Worm (Caenorhabditis elegans) whole organism, young adult: ENCODE data around the gene C30F2.4.

Experiments
- B0035.1 ChIP-seq: sonication (generic microtip); optimal IDR thresholded peaks from 2 replicates; lab custom pipeline; 2016; ENCODE audit warnings: missing genetic modification characterization, mild to moderate bottlenecking, missing compliant biosample characterization, missing genotype, missing genetic modification reagents
- B0336.3 ChIP-seq: fragments of 200-800 bp; sonication (Bioruptor generic); IDR thresholded peaks from 2 replicates; pipeline ENCODE4 v1.3.6; 2022; ENCODE audit warnings: missing genetic modification characterization, missing compliant biosample characterization
- C17E4.6 ChIP-seq: fragments of 200-800 bp; sonication (Bioruptor generic); IDR thresholded peaks from 2 replicates; pipeline ENCODE4 v1.3.6; 2022; ENCODE audit warnings: missing genetic modification reagents, missing genetic modification characterization, missing compliant biosample characterization
- D2030.7 ChIP-seq: fragments of 200-800 bp; sonication (Bioruptor generic); IDR thresholded peaks from 2 replicates; pipeline ENCODE4 v1.3.6; 2022; ENCODE audit warnings: missing genetic modification reagents, missing genetic modification characterization, missing compliant biosample characterization
- F23B12.7 ChIP-seq: sonication (generic microtip); optimal IDR thresholded peaks from 2 replicates; lab custom pipeline; 2017; ENCODE audit warnings: missing genetic modification characterization, mild to moderate bottlenecking, missing compliant biosample characterization, antibody characterized with exemption, moderate library complexity; ENCODE audit not compliant: insufficient read depth
- F33H1.4 ChIP-seq: fragments of 200-800 bp; sonication (Bioruptor generic); IDR thresholded peaks from 2 replicates; pipeline ENCODE4 v1.3.6; 2022; ENCODE audit warnings: missing genetic modification reagents, missing genetic modification characterization, missing compliant biosample characterization
- F37B4.10 ChIP-seq: fragments of 200-800 bp; sonication (Bioruptor generic); IDR thresholded peaks from 2 replicates; pipeline ENCODE4 v1.3.6; 2022; ENCODE audit warnings: missing genetic modification characterization, missing compliant biosample characterization
- F52B5.7 ChIP-seq: sonication (generic microtip); optimal IDR thresholded peaks from 2 replicates; lab custom pipeline; 2016; ENCODE audit warnings: mild to moderate bottlenecking, missing genetic modification characterization, missing compliant biosample characterization
- F55B11.4 ChIP-seq: sonication (generic microtip); optimal IDR thresholded peaks from 2 replicates; lab custom pipeline; 2016; ENCODE audit warnings: missing compliant biosample characterization, missing genetic modification characterization, borderline replicate concordance; ENCODE audit not compliant: insufficient read depth
- K11D2.4 ChIP-seq: fragments of 200-800 bp; sonication (Bioruptor generic); IDR thresholded peaks from 2 replicates; pipeline ENCODE4 v1.3.6; 2022; ENCODE audit warnings: missing genetic modification reagents, missing genetic modification characterization, missing compliant biosample characterization
- K12H6.12 ChIP-seq: fragments of 200-800 bp; sonication (Bioruptor generic); optimal IDR thresholded peaks from 2 replicates; lab custom pipeline; 2018; ENCODE audit warnings: mild to moderate bottlenecking, missing genetic modification characterization, missing compliant biosample characterization
- T07F8.4 ChIP-seq: sonication (generic microtip); optimal IDR thresholded peaks from 2 replicates; lab custom pipeline; 2016; ENCODE audit warnings: mild to moderate bottlenecking, missing genetic modification characterization, moderate library complexity, missing compliant biosample characterization
- T26A5.8 ChIP-seq: sonication (generic microtip); optimal IDR thresholded peaks from 2 replicates; lab custom pipeline; 2016; ENCODE audit warnings: missing genetic modification characterization, missing compliant biosample characterization
- Y56A3A.18 ChIP-seq: fragments of 200-800 bp; sonication (Bioruptor generic); IDR thresholded peaks from 2 replicates; pipeline ENCODE4 v1.3.6; 2022; ENCODE audit warnings: missing genetic modification reagents, missing genetic modification characterization, missing compliant biosample characterization
- aptf-3 ChIP-seq: fragments of 200-800 bp; sonication (Bioruptor generic); IDR thresholded peaks from 2 replicates; pipeline ENCODE4 v1.3.6; 2022; ENCODE audit warnings: missing genetic modification characterization, missing compliant biosample characterization
- atf-7 ChIP-seq: sonication (generic microtip); optimal IDR thresholded peaks from 2 replicates; lab custom pipeline; 2017; ENCODE audit warnings: mild to moderate bottlenecking, missing genetic modification characterization, missing compliant biosample characterization
- athp-1 ChIP-seq: sonication (generic microtip); optimal IDR thresholded peaks from 2 replicates; lab custom pipeline; 2017; ENCODE audit warnings: mild to moderate bottlenecking, missing genetic modification characterization, missing compliant biosample characterization
- attf-5 ChIP-seq: fragments of 200-800 bp; sonication (Bioruptor generic); optimal IDR thresholded peaks from 2 replicates; lab custom pipeline; 2018; ENCODE audit warnings: mild to moderate bottlenecking, missing genetic modification characterization, missing compliant biosample characterization
- ccch-3 ChIP-seq: fragments of 200-800 bp; sonication (Bioruptor generic); optimal IDR thresholded peaks from 2 replicates; lab custom pipeline; 2018; ENCODE audit warnings: mild to moderate bottlenecking, missing genetic modification characterization, missing compliant biosample characterization
- cebp-2 ChIP-seq: fragments of 200-800 bp; sonication (Bioruptor generic); IDR thresholded peaks from 2 replicates; pipeline ENCODE4 v1.3.6; 2022; ENCODE audit warnings: missing genetic modification characterization, missing compliant biosample characterization
- ceh-27 ChIP-seq: fragments of 200-800 bp; sonication (Bioruptor generic); optimal IDR thresholded peaks from 2 replicates; lab custom pipeline; 2018; ENCODE audit warnings: mild to moderate bottlenecking, missing genetic modification characterization, moderate library complexity, missing compliant biosample characterization
- ceh-79 ChIP-seq: sonication (generic microtip); optimal IDR thresholded peaks from 2 replicates; lab custom pipeline; 2017; ENCODE audit warnings: mild to moderate bottlenecking, missing genetic modification characterization, missing compliant biosample characterization
- ceh-91 ChIP-seq: fragments of 200-800 bp; sonication (Bioruptor generic); IDR thresholded peaks from 2 replicates; pipeline ENCODE4 v1.3.6; 2022; ENCODE audit warnings: missing genetic modification reagents, missing genetic modification characterization, missing compliant biosample characterization
- egl-18 ChIP-seq: fragments of 200-800 bp; sonication (Bioruptor generic); IDR thresholded peaks from 2 replicates; pipeline ENCODE4 v1.3.6; 2022; ENCODE audit warnings: missing genetic modification reagents, missing genetic modification characterization, missing compliant biosample characterization
- egl-44 ChIP-seq: fragments of 200-800 bp; sonication (Bioruptor generic); IDR thresholded peaks from 2 replicates; pipeline ENCODE4 v1.3.6; 2022; ENCODE audit warnings: missing genetic modification reagents, missing genetic modification characterization, missing compliant biosample characterization
- fkh-3 ChIP-seq: sonication (generic microtip); optimal IDR thresholded peaks from 2 replicates; lab custom pipeline; 2016; ENCODE audit warnings: mild to moderate bottlenecking, missing genetic modification characterization, missing compliant biosample characterization
- gei-17 ChIP-seq: fragments of 200-800 bp; sonication (Bioruptor generic); optimal IDR thresholded peaks from 2 replicates; lab custom pipeline; 2018; ENCODE audit warnings: mild to moderate bottlenecking, missing genetic modification characterization, missing compliant biosample characterization
- him-1 ChIP-seq: sonication (generic microtip); optimal IDR thresholded peaks from 2 replicates; lab custom pipeline; 2016; ENCODE audit warnings: missing genotype, missing genetic modification reagents, missing genetic modification characterization, missing compliant biosample characterization
- hlh-26 ChIP-seq: fragments of 200-800 bp; sonication (Bioruptor generic); conservative IDR thresholded peaks from 2 replicates; pipeline ENCODE4 v1.3.6; 2022; ENCODE audit warnings: missing genetic modification reagents, missing genetic modification characterization, missing compliant biosample characterization
- let-526 ChIP-seq: fragments of 200-800 bp; sonication (Bioruptor generic); IDR thresholded peaks from 2 replicates; pipeline ENCODE4 v1.3.6; 2022; ENCODE audit warnings: missing genetic modification reagents, missing genetic modification characterization, missing compliant biosample characterization
- lin-26 ChIP-seq: fragments of 200-800 bp; sonication (Bioruptor generic); IDR thresholded peaks from 2 replicates; pipeline ENCODE4 v1.3.6; 2022; ENCODE audit warnings: missing genetic modification reagents, missing genetic modification characterization, missing compliant biosample characterization
- lin-54 ChIP-seq: fragments of 200-800 bp; sonication (Bioruptor generic); optimal IDR thresholded peaks from 2 replicates; lab custom pipeline; 2018; ENCODE audit warnings: mild to moderate bottlenecking, missing genetic modification characterization, missing compliant biosample characterization
- lir-1 ChIP-seq: fragments of 200-800 bp; sonication (Bioruptor generic); conservative IDR thresholded peaks from 2 replicates; pipeline ENCODE4 v1.3.6; 2022; ENCODE audit warnings: missing genetic modification reagents, missing genetic modification characterization, missing compliant biosample characterization
- madf-3 ChIP-seq: fragments of 200-800 bp; sonication (Bioruptor generic); IDR thresholded peaks from 2 replicates; pipeline ENCODE4 v1.3.6; 2022; ENCODE audit warnings: missing genetic modification reagents, missing genetic modification characterization, missing compliant biosample characterization
- madf-8 ChIP-seq: fragments of 200-800 bp; sonication (Bioruptor generic); conservative IDR thresholded peaks from 2 replicates; pipeline ENCODE4 v1.3.6; 2022; ENCODE audit warnings: missing genetic modification reagents, missing genetic modification characterization, missing compliant biosample characterization
- mes-4 ChIP-seq: sonication (generic microtip); optimal IDR thresholded peaks from 2 replicates; lab custom pipeline; 2016; ENCODE audit warnings: missing genotype, missing genetic modification characterization, missing compliant biosample characterization
- mxl-1 ChIP-seq: sonication (generic microtip); optimal IDR thresholded peaks from 2 replicates; lab custom pipeline; 2016; ENCODE audit warnings: missing genetic modification characterization, missing compliant biosample characterization
- nfya-1 ChIP-seq: sonication (generic microtip); optimal IDR thresholded peaks from 2 replicates; lab custom pipeline; 2017; ENCODE audit warnings: antibody characterized with exemption, missing compliant biosample characterization, missing genetic modification characterization, borderline replicate concordance; ENCODE audit not compliant: insufficient read depth
- nhr-179 ChIP-seq: sonication (generic microtip); optimal IDR thresholded peaks from 2 replicates; lab custom pipeline; 2016; ENCODE audit warnings: mild to moderate bottlenecking, missing genetic modification characterization, missing compliant biosample characterization
- nhr-27 ChIP-seq: fragments of 200-800 bp; sonication (Bioruptor generic); optimal IDR thresholded peaks from 2 replicates; lab custom pipeline; 2018; ENCODE audit warnings: mild to moderate bottlenecking, missing genetic modification characterization, moderate library complexity, missing compliant biosample characterization
- pbrm-1 ChIP-seq: fragments of 200-800 bp; sonication (Bioruptor generic); IDR thresholded peaks from 2 replicates; pipeline ENCODE4 v1.3.6; 2022; ENCODE audit warnings: missing genetic modification reagents, missing genetic modification characterization, missing compliant biosample characterization
- repo-1 ChIP-seq: sonication (generic microtip); optimal IDR thresholded peaks from 2 replicates; lab custom pipeline; 2017; ENCODE audit warnings: mild to moderate bottlenecking, missing genetic modification characterization, missing compliant biosample characterization
- sdz-38 ChIP-seq: sonication (generic microtip); optimal IDR thresholded peaks from 2 replicates; lab custom pipeline; 2016; ENCODE audit warnings: missing genotype, missing genetic modification characterization, missing compliant biosample characterization
- snpc-1.1 ChIP-seq: sonication (generic microtip); optimal IDR thresholded peaks from 2 replicates; lab custom pipeline; 2017; ENCODE audit warnings: missing genetic modification characterization, mild to moderate bottlenecking, missing compliant biosample characterization, antibody characterized with exemption, moderate library complexity, missing genotype, missing genetic modification reagents; ENCODE audit not compliant: insufficient read depth
- snpc-1.3 ChIP-seq: sonication (generic microtip); optimal IDR thresholded peaks from 2 replicates; lab custom pipeline; 2017; ENCODE audit warnings: missing genetic modification characterization, mild to moderate bottlenecking, missing compliant biosample characterization, antibody characterized with exemption, moderate library complexity, missing genotype, missing genetic modification reagents; ENCODE audit not compliant: insufficient read depth
- tlf-1 ChIP-seq: fragments of 200-800 bp; sonication (Bioruptor generic); optimal IDR thresholded peaks from 2 replicates; lab custom pipeline; 2018; ENCODE audit warnings: mild to moderate bottlenecking, missing genetic modification characterization, missing compliant biosample characterization
- xnd-1 ChIP-seq: sonication (generic microtip); optimal IDR thresholded peaks from 2 replicates; lab custom pipeline; 2016; ENCODE audit warnings: missing genotype, missing genetic modification reagents, missing genetic modification characterization, missing compliant biosample characterization
- ztf-22 ChIP-seq: fragments of 200-800 bp; sonication (Bioruptor generic); optimal IDR thresholded peaks from 2 replicates; lab custom pipeline; 2018; ENCODE audit warnings: mild to moderate bottlenecking, missing genetic modification characterization, moderate library complexity, missing compliant biosample characterization
- ztf-6 ChIP-seq: fragments of 200-800 bp; sonication (Bioruptor generic); IDR thresholded peaks from 2 replicates; pipeline ENCODE4 v1.3.6; 2022; ENCODE audit warnings: missing genetic modification reagents, missing genetic modification characterization, missing compliant biosample characterization

The C30F2.4 gene

ce11 chrX:16056404-16056803, 20.0 kb downstream of the C30F2.4 start:
- peak; percentile 77 for TF ChIP-seq ceh-79 (tag; lab: Kevin White, UChicago)
- no peak; the same call in 1 of the 2 replicates for TF ChIP-seq lin-26 (GFP tag; lab: Robert Waterston, UW)
- no peak for TF ChIP-seq fkh-3
- no peak for TF ChIP-seq ceh-91 (GFP tag; lab: Robert Waterston, UW)
- TF ChIP-seq xnd-1, result no peak
- TF ChIP-seq ceh-27 (GFP tag; lab: Kevin White, UChicago), result peak; percentile 95
- peak; percentile 99 for TF ChIP-seq Y56A3A.18 (GFP tag; lab: Robert Waterston, UW)
- peak; percentile 97 for TF ChIP-seq gei-17
- TF ChIP-seq snpc-1.1 (tag; lab: Kevin White, UChicago), result no peak
- peak; percentile 94 for TF ChIP-seq pbrm-1 (GFP tag; lab: Robert Waterston, UW)
- TF ChIP-seq lin-54, result peak; percentile 93
- peak; percentile 36 for TF ChIP-seq F33H1.4 (GFP tag; lab: Robert Waterston, UW)
- peak; percentile 80; the same call in 1 of the 2 replicates for TF ChIP-seq let-526 (GFP tag; lab: Robert Waterston, UW)
- peak; percentile 9 for TF ChIP-seq nhr-179 (tag; lab: Kevin White, UChicago)
- TF ChIP-seq mxl-1 (tag; lab: Kevin White, UChicago), result peak; percentile 22
- TF ChIP-seq attf-5, result peak; percentile 28
- TF ChIP-seq F55B11.4 (tag; lab: Kevin White, UChicago), result no peak
- peak; percentile 97 for TF ChIP-seq tlf-1 (GFP tag; lab: Kevin White, UChicago)
- TF ChIP-seq madf-3 (GFP tag; lab: Robert Waterston, UW), result peak; percentile 74; the same call in 1 of the 2 replicates
- TF ChIP-seq B0035.1 (tag; lab: Kevin White, UChicago), result peak; percentile 94
- TF ChIP-seq D2030.7 (GFP tag; lab: Robert Waterston, UW), result no peak
- 0 out of 2 replicates have a peak, but pooled peaks have one; percentile 8 for TF ChIP-seq F37B4.10 (GFP tag; lab: Robert Waterston, UW)
- peak; percentile 98 for TF ChIP-seq repo-1 (tag; lab: Kevin White, UChicago)
- TF ChIP-seq sdz-38 (tag; lab: Kevin White, UChicago), result no peak
- TF ChIP-seq egl-44, result no peak; the same call in none of the 2 replicates
- TF ChIP-seq hlh-26 (GFP tag; lab: Robert Waterston, UW), result no peak
- no peak for TF ChIP-seq aptf-3
- no peak for TF ChIP-seq T26A5.8
- peak; percentile 94 for TF ChIP-seq K12H6.12 (tag; lab: Kevin White, UChicago)
- peak; percentile 93 for TF ChIP-seq ztf-6 (GFP tag; lab: Robert Waterston, UW)
- TF ChIP-seq nfya-1, result no peak
- peak; percentile 95 for TF ChIP-seq egl-18 (GFP tag; lab: Robert Waterston, UW)
- TF ChIP-seq athp-1 (tag; lab: Kevin White, UChicago), result peak; percentile 56
- peak; percentile 77 for TF ChIP-seq nhr-27 (tag; lab: Kevin White, UChicago)
- no peak for TF ChIP-seq madf-8 (GFP tag; lab: Robert Waterston, UW)
- TF ChIP-seq cebp-2 (GFP tag; lab: Robert Waterston, UW), result peak; percentile 99
- TF ChIP-seq atf-7 (tag; lab: Kevin White, UChicago), result peak; percentile 97
- TF ChIP-seq T07F8.4 (tag; lab: Kevin White, UChicago), result peak; percentile 95
- TF ChIP-seq ccch-3 (GFP tag; lab: Kevin White, UChicago), result peak; percentile 84
- TF ChIP-seq snpc-1.3 (tag; lab: Kevin White, UChicago), result peak; percentile 15
- TF ChIP-seq F52B5.7, result peak; percentile 91
- TF ChIP-seq him-1 (tag; lab: Kevin White, UChicago), result no peak
- peak; percentile 97 for TF ChIP-seq F23B12.7
- TF ChIP-seq ztf-22 (GFP tag; lab: Kevin White, UChicago), result peak; percentile 94
- TF ChIP-seq lir-1 (GFP tag; lab: Robert Waterston, UW), result peak; percentile 89
- peak; percentile 98 for TF ChIP-seq B0336.3 (GFP tag; lab: Robert Waterston, UW)
- peak; percentile 83 for TF ChIP-seq C17E4.6 (GFP tag; lab: Robert Waterston, UW)
- TF ChIP-seq K11D2.4, result peak; percentile 99
- TF ChIP-seq mes-4 (tag; lab: Kevin White, UChicago), result no peak
